Fruit fly (Drosophila melanogaster): ENCODE results near the gene CG6800.

dm6 chr3R:21740766-21741350 is 35.1 kb upstream of the CG6800 start:
- TF ChIP-seq CG8478 (optimal IDR thresholded peaks at IDR 0.05) = no peak
- TF ChIP-seq CTCF (optimal IDR thresholded peaks at IDR 0.05) = no peak
